Worm (Caenorhabditis elegans): Measurements from ENCODE around the gene cyn-1.
"Not testable (repeated sequence)": the region's sequence is repeated elsewhere in the genome, so short reads cannot be mapped to it uniquely, and the experiment has no call there.

The cyn-1 gene

ce11 chrV:14309632-14310031 is 46.2 kb upstream of the cyn-1 start, which contains the start of gene F14D7.14:
Gene F14D7.14, plus strand, starts transcription at chrV:14309932.
- not testable (repeated sequence) for TF ChIP-seq fkh-3 (tag; optimal IDR thresholded peaks at IDR 0.05); F49E8.2 (tag; optimal IDR thresholded peaks at IDR 0.05; ENCODE audit: insufficient read depth); zfh-2 (GFP tag; conservative IDR thresholded peaks at IDR 0.05)

DNA sequence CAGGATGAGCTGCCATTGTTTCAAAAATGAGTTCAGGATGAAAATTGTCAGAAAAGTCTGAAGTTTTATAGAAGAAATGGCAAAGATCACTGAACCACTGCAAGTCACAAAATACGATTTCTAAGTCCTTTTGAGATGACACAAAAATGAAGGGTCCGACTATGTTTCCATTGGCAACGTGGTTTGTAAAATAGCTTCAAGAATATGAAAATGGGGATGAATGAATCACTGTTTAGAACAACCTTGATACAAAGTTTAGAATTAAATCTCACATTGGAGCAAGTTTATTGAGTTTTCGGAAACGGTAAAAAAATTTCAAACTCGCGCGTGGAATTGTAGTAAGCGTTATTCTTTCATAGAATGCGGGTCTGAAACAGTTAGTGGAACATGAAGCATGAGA is 44.8 kb upstream of the cyn-1 start, which contains the start of gene ddn-3:
Gene ddn-3, minus strand, starts transcription at position 101 of the 400 bp plus-strand sequence.
- TF ChIP-seq ztf-26 (tag; optimal IDR thresholded peaks at IDR 0.05) (no peak), B0035.1 (tag; optimal IDR thresholded peaks at IDR 0.05) (no peak), F55B11.4 (tag; optimal IDR thresholded peaks at IDR 0.05; ENCODE audit: borderline replicate concordance, insufficient read depth) (no peak), akir-1 (GFP tag; optimal IDR thresholded peaks at IDR 0.05) (no peak), Y53F4B.3 (GFP tag; IDR thresholded peaks at IDR 0.05) (no peak), lin-35 (GFP tag; optimal IDR thresholded peaks at IDR 0.05) (no peak), tbx-9 (tag; optimal IDR thresholded peaks at IDR 0.05; ENCODE audit: borderline replicate concordance) (no peak), Y79H2A.3 (GFP tag; conservative IDR thresholded peaks at IDR 0.05) (no peak), rec-8 (tag; optimal IDR thresholded peaks at IDR 0.05) (no peak), lir-1 (GFP tag; conservative IDR thresholded peaks at IDR 0.05) (no peak), ztf-6 (GFP tag; IDR thresholded peaks at IDR 0.05) (no peak), lin-26 (GFP tag; IDR thresholded peaks at IDR 0.05) (no peak), T26A5.8 (tag; optimal IDR thresholded peaks at IDR 0.05) (no peak), hsf-1 (GFP tag; IDR thresholded peaks at IDR 0.05) (no peak), dpl-1 (GFP tag; optimal IDR thresholded peaks at IDR 0.05) (no peak), hrde-1 (tag; optimal IDR thresholded peaks at IDR 0.05; ENCODE audit: borderline replicate concordance) (no peak), snpc-1.3 (tag; optimal IDR thresholded peaks at IDR 0.05; ENCODE audit: insufficient read depth) (no peak), F23B12.7 (tag; optimal IDR thresholded peaks at IDR 0.05; ENCODE audit: insufficient read depth) (no peak), attf-6 (GFP tag; IDR thresholded peaks at IDR 0.05) (no peak)

DNA sequence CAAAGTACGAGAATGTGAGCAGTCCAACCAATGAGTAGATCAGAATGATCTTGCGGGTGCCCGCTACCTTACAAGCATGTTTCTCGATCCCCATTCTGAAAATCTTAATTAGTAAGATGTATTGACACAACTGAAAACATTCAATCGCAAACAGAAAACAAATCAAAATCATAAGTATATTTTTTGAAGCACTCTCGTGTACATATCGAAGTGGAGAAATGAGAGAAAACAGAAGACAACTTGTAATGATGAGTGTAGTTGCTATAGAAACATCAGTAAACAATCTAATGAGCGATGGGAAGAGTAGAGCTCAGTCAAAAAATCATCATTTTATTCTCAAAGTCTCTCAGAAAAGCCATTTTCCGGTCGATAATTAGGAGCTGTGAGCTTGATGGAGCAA is 43.2 kb upstream of the cyn-1 start, which contains the start of gene F14D7.8:
Gene F14D7.8, minus strand, starts transcription at position 101 of the 400 bp plus-strand sequence.
- TF ChIP-seq hlh-12 (tag; optimal IDR thresholded peaks at IDR 0.05) (no peak), sdz-38 (tag; optimal IDR thresholded peaks at IDR 0.05) (no peak), C17E4.6 (GFP tag; IDR thresholded peaks at IDR 0.05) (no peak), snpc-3.4 (tag; optimal IDR thresholded peaks at IDR 0.05) (no peak), xnd-1 (tag; optimal IDR thresholded peaks at IDR 0.05) (no peak), lin-26 (GFP tag; IDR thresholded peaks at IDR 0.05) (no peak), F57A8.1 (GFP tag; optimal IDR thresholded peaks at IDR 0.05) (no peak), athp-1 (tag; optimal IDR thresholded peaks at IDR 0.05) (no peak), bed-2 (GFP tag; IDR thresholded peaks at IDR 0.05) (no peak), hmg-1.2 (GFP tag; IDR thresholded peaks at IDR 0.05) (no peak), egl-44 (GFP tag; IDR thresholded peaks at IDR 0.05) (no peak), fkh-3 (tag; optimal IDR thresholded peaks at IDR 0.05) (no peak), F57C9.4 (tag; optimal IDR thresholded peaks at IDR 0.05) (no peak)

- TF ChIP-seq athp-1 (tag; optimal IDR thresholded peaks at IDR 0.05), result no peak
- TF ChIP-seq ama-1 (optimal IDR thresholded peaks at IDR 0.05), result no peak
- no peak for TF ChIP-seq ama-1 (GFP tag; optimal IDR thresholded peaks at IDR 0.05)
- TF ChIP-seq ZK185.1 (tag; optimal IDR thresholded peaks at IDR 0.05; ENCODE audit: poor library complexity, severe bottlenecking), result no peak
- no peak for TF ChIP-seq ceh-91 (GFP tag; IDR thresholded peaks at IDR 0.05)
- no peak for TF ChIP-seq lin-26 (GFP tag; IDR thresholded peaks at IDR 0.05)
Measured at ce11 chrV:14314236-14314635, 41.6 kb upstream of the cyn-1 start, which contains the start of gene F47B8.1. Gene F47B8.1, minus strand, starts transcription at chrV:14314336.

All from whole organism, young adult.